Fruit fly (Drosophila melanogaster) whole organism, embryonic: ENCODE results near the gene CG31029.

Experiments used
- CG14441 ChIP-seq: fragments of 200-800 bp; sonication (Bioruptor generic); IDR thresholded peaks from 2 replicates; pipeline ENCODE4 v1.3.6; 2022; ENCODE audit warnings: missing biosample characterization, missing genetic modification characterization
- CG14860 ChIP-seq: fragments of 200-800 bp; sonication (Bioruptor generic); IDR thresholded peaks from 3 replicates; pipeline ENCODE4 v1.3.6; 2022; ENCODE audit warnings: missing biosample characterization, missing genetic modification characterization; ENCODE audit not compliant: partially characterized antibody
- CG16813 ChIP-seq: fragments of 200-800 bp; sonication (Bioruptor generic); IDR thresholded peaks from 3 replicates; pipeline ENCODE4 v1.3.6; 2022; ENCODE audit warnings: missing biosample characterization, missing genetic modification characterization; ENCODE audit not compliant: partially characterized antibody
- CG18262 ChIP-seq: fragments of 200-800 bp; optimal IDR thresholded peaks from 3 replicates; lab custom pipeline; 2019; ENCODE audit warnings: missing biosample characterization, mild to moderate bottlenecking, missing genetic modification characterization, moderate library complexity
- CG3407 ChIP-seq: fragments of 200-800 bp; sonication (Bioruptor generic); optimal IDR thresholded peaks from 2 replicates; lab custom pipeline; 2018; ENCODE audit warnings: missing biosample characterization, mild to moderate bottlenecking, missing genetic modification characterization
- CG4328 ChIP-seq: fragments of 200-800 bp; sonication (Bioruptor generic); optimal IDR thresholded peaks from 3 replicates; lab custom pipeline; 2017; ENCODE audit warnings: missing biosample characterization, missing genetic modification reagents, missing genetic modification characterization
- CG4424 ChIP-seq: fragments of 200-800 bp; sonication (Bioruptor generic); optimal IDR thresholded peaks from 3 replicates; lab custom pipeline; 2016; ENCODE audit warnings: missing biosample characterization, missing genetic modification characterization
- CG4730 ChIP-seq: fragments of 200-800 bp; sonication (Bioruptor generic); IDR thresholded peaks from 2 replicates; pipeline ENCODE4 v1.3.6; 2022; ENCODE audit warnings: missing biosample characterization, missing genetic modification characterization
- CG6654 ChIP-seq: fragments of 200-800 bp; sonication (Bioruptor generic); optimal IDR thresholded peaks from 2 replicates; lab custom pipeline; 2017; ENCODE audit warnings: missing biosample characterization, mild to moderate bottlenecking, missing genetic modification characterization
- CG6683 ChIP-seq: fragments of 200-800 bp; sonication (Bioruptor generic); optimal IDR thresholded peaks from 2 replicates; lab custom pipeline; 2017; ENCODE audit warnings: missing biosample characterization, mild to moderate bottlenecking, missing genetic modification characterization, missing genetic modification reagents
- CG7271 ChIP-seq: fragments of 200-800 bp; sonication (Bioruptor generic); optimal IDR thresholded peaks from 2 replicates; lab custom pipeline; 2018; ENCODE audit warnings: missing biosample characterization, mild to moderate bottlenecking, missing genetic modification characterization, moderate library complexity
- CG7745 ChIP-seq: fragments of 200-800 bp; sonication (Bioruptor generic); optimal IDR thresholded peaks from 2 replicates; lab custom pipeline; 2018; ENCODE audit warnings: missing biosample characterization, mild to moderate bottlenecking, missing genetic modification characterization, moderate library complexity
- CG7786 ChIP-seq: fragments of 200-800 bp; sonication (Bioruptor generic); optimal IDR thresholded peaks from 2 replicates; lab custom pipeline; 2016; ENCODE audit warnings: missing biosample characterization, missing genetic modification characterization
- CG7928 ChIP-seq: fragments of 200-800 bp; sonication (Bioruptor generic); optimal IDR thresholded peaks from 2 replicates; lab custom pipeline; 2017; ENCODE audit warnings: missing biosample characterization, mild to moderate bottlenecking, missing genetic modification characterization
- CG8290 ChIP-seq, 3 experiments: fragments of 200-800 bp; sonication (Bioruptor generic); optimal IDR thresholded peaks; 2 replicates each; lab custom pipeline; 2016 to 2019; ENCODE audit warnings: missing biosample characterization in 3 of 3, missing genetic modification characterization in 3 of 3, mild to moderate bottlenecking in 2 of 3, moderate library complexity in 1 of 3
- CHES-1-like ChIP-seq: fragments of 200-800 bp; sonication (Bioruptor generic); optimal IDR thresholded peaks from 2 replicates; lab custom pipeline; 2016; ENCODE audit warnings: missing biosample characterization, missing genetic modification characterization
- Dip2 ChIP-seq: fragments of 200-800 bp; sonication (Bioruptor generic); IDR thresholded peaks from 2 replicates; pipeline ENCODE4 v1.3.6; 2022; ENCODE audit warnings: missing biosample characterization, missing genetic modification characterization
- Dp ChIP-seq: fragments of 200-800 bp; sonication (Bioruptor generic); optimal IDR thresholded peaks from 2 replicates; lab custom pipeline; 2018; ENCODE audit warnings: missing biosample characterization, mild to moderate bottlenecking, missing genetic modification characterization, moderate library complexity
- Ets97D ChIP-seq: fragments of 200-800 bp; sonication (Bioruptor generic); optimal IDR thresholded peaks from 3 replicates; lab custom pipeline; 2016; ENCODE audit warnings: missing biosample characterization, missing genetic modification characterization
- HLHmδ ChIP-seq: fragments of 200-800 bp; sonication (Bioruptor generic); optimal IDR thresholded peaks from 2 replicates; lab custom pipeline; 2018; ENCODE audit warnings: missing biosample characterization, mild to moderate bottlenecking, missing genetic modification characterization, moderate library complexity
- NfI ChIP-seq: fragments of 200-800 bp; sonication (Bioruptor generic); optimal IDR thresholded peaks from 3 replicates; lab custom pipeline; 2018; ENCODE audit warnings: missing biosample characterization, mild to moderate bottlenecking, missing genetic modification characterization, moderate library complexity
- Poxn ChIP-seq: fragments of 200-800 bp; sonication (Bioruptor generic); IDR thresholded peaks from 2 replicates; pipeline ENCODE4 v1.3.6; 2022; ENCODE audit warnings: missing biosample characterization, missing genetic modification characterization
- Six4 ChIP-seq: fragments of 200-800 bp; sonication (Bioruptor generic); optimal IDR thresholded peaks from 2 replicates; lab custom pipeline; 2016; ENCODE audit warnings: missing biosample characterization, missing genetic modification characterization
- Sox102F ChIP-seq: fragments of 200-800 bp; sonication (Bioruptor generic); optimal IDR thresholded peaks from 2 replicates; lab custom pipeline; 2018; ENCODE audit warnings: missing biosample characterization, mild to moderate bottlenecking, missing genetic modification characterization, moderate library complexity
- Ssrp ChIP-seq: fragments of 200-800 bp; sonication (Bioruptor generic); optimal IDR thresholded peaks from 2 replicates; lab custom pipeline; 2018; ENCODE audit warnings: missing biosample characterization, mild to moderate bottlenecking, missing genetic modification characterization, moderate library complexity
- Vsx1 ChIP-seq: fragments of 200-800 bp; sonication (Bioruptor generic); optimal IDR thresholded peaks from 2 replicates; lab custom pipeline; 2017; ENCODE audit warnings: missing biosample characterization, mild to moderate bottlenecking, missing genetic modification characterization, missing genetic modification reagents
- bbx ChIP-seq: fragments of 200-800 bp; sonication (Bioruptor generic); IDR thresholded peaks from 2 replicates; pipeline ENCODE4 v1.3.6; 2022; ENCODE audit warnings: missing biosample characterization, missing genetic modification characterization; ENCODE audit not compliant: partially characterized antibody
- caup ChIP-seq: fragments of 200-800 bp; sonication (Bioruptor generic); optimal IDR thresholded peaks from 3 replicates; lab custom pipeline; 2017; ENCODE audit warnings: missing biosample characterization, mild to moderate bottlenecking, missing genetic modification characterization, moderate library complexity; ENCODE audit not compliant: severe bottlenecking
- dimm ChIP-seq: fragments of 200-800 bp; sonication (Bioruptor generic); IDR thresholded peaks from 2 replicates; pipeline ENCODE4 v1.3.6; 2022; ENCODE audit warnings: missing biosample characterization, missing genetic modification characterization
- dpn ChIP-seq, 2 experiments: fragments of 200-800 bp; sonication (Bioruptor generic); optimal IDR thresholded peaks; 3 replicates each; lab custom pipeline; 2016; ENCODE audit warnings: missing biosample characterization in 2 of 2, missing genetic modification characterization in 2 of 2
- fd64A ChIP-seq: fragments of 200-800 bp; sonication (Bioruptor generic); optimal IDR thresholded peaks from 3 replicates; lab custom pipeline; 2018; ENCODE audit warnings: missing biosample characterization, mild to moderate bottlenecking, missing genetic modification characterization
- gsb ChIP-seq: fragments of 200-800 bp; sonication (Bioruptor generic); IDR thresholded peaks from 2 replicates; pipeline ENCODE4 v1.3.6; 2022; ENCODE audit warnings: missing biosample characterization, missing genetic modification characterization
- h ChIP-seq: fragments of >200 bp; optimal IDR thresholded peaks from 2 replicates; lab custom pipeline; 2017
- jing ChIP-seq: fragments of 200-800 bp; sonication (Bioruptor generic); optimal IDR thresholded peaks from 2 replicates; lab custom pipeline; 2018; ENCODE audit warnings: missing biosample characterization, mild to moderate bottlenecking, missing genetic modification characterization
- lola ChIP-seq, 3 experiments: fragments of >200 bp in 2 of 3; fragments of 200-800 bp in 1 of 3; sonication (Bioruptor generic) in 1 of 3; optimal IDR thresholded peaks; 2 replicates each; lab custom pipeline; 2017 to 2019; ENCODE audit warnings: missing biosample characterization in 3 of 3, missing genetic modification characterization in 3 of 3, mild to moderate bottlenecking in 1 of 3, moderate library complexity in 1 of 3
- maf-S ChIP-seq: fragments of 200-800 bp; sonication (Bioruptor generic); optimal IDR thresholded peaks from 2 replicates; lab custom pipeline; 2016; ENCODE audit warnings: missing biosample characterization, missing genetic modification characterization
- nerfin-1 ChIP-seq: fragments of 200-800 bp; sonication (Bioruptor generic); optimal IDR thresholded peaks from 3 replicates; lab custom pipeline; 2019; ENCODE audit warnings: missing biosample characterization, mild to moderate bottlenecking, missing genetic modification characterization, moderate library complexity
- onecut ChIP-seq: fragments of 200-800 bp; sonication (Bioruptor generic); IDR thresholded peaks from 2 replicates; pipeline ENCODE4 v1.3.6; 2022; ENCODE audit warnings: missing biosample characterization, missing genetic modification characterization
- otp ChIP-seq: fragments of 200-800 bp; sonication (Bioruptor generic); IDR thresholded peaks from 3 replicates; pipeline ENCODE4, ENCODE4 v1.3.6; 2022; ENCODE audit warnings: missing biosample characterization, missing genetic modification characterization
- pan ChIP-seq, 4 experiments: fragments of >200 bp in 3 of 4; fragments of 200-800 bp in 1 of 4; sonication (Bioruptor generic) in 1 of 4; optimal IDR thresholded peaks in 3 of 4; IDR thresholded peaks in 1 of 4; 2 replicates each; pipeline versions ENCODE4 v1.3.6 to Lab custom; 2017 to 2022; ENCODE audit warnings: missing biosample characterization in 2 of 4, missing genetic modification characterization in 2 of 4, mixed read lengths in 1 of 4
- pros ChIP-seq: fragments of 200-800 bp; sonication (Bioruptor generic); optimal IDR thresholded peaks from 3 replicates; lab custom pipeline; 2019; ENCODE audit warnings: missing biosample characterization, mild to moderate bottlenecking, missing genetic modification characterization, moderate library complexity
- pum ChIP-seq: fragments of 200-800 bp; sonication (Bioruptor generic); optimal IDR thresholded peaks from 2 replicates; lab custom pipeline; 2016; ENCODE audit warnings: missing biosample characterization, missing genetic modification characterization
- run ChIP-seq: fragments of 200-800 bp; sonication (Bioruptor generic); optimal IDR thresholded peaks from 3 replicates; lab custom pipeline; 2018; ENCODE audit warnings: missing biosample characterization, mild to moderate bottlenecking, missing genetic modification characterization
- schlank ChIP-seq: fragments of 200-800 bp; sonication (Bioruptor generic); optimal IDR thresholded peaks from 2 replicates; lab custom pipeline; 2018; ENCODE audit warnings: missing biosample characterization, mild to moderate bottlenecking, missing genetic modification characterization
- slou ChIP-seq: fragments of 200-800 bp; sonication (Bioruptor generic); optimal IDR thresholded peaks from 3 replicates; lab custom pipeline; 2016; ENCODE audit warnings: missing biosample characterization, missing genetic modification characterization
- ssp ChIP-seq: fragments of 200-800 bp; sonication (Bioruptor generic); IDR thresholded peaks from 2 replicates; pipeline ENCODE4 v1.3.6; 2022; ENCODE audit warnings: missing biosample characterization, missing genetic modification characterization
- unpg ChIP-seq: fragments of 200-800 bp; sonication (Bioruptor generic); optimal IDR thresholded peaks from 3 replicates; lab custom pipeline; 2018; ENCODE audit warnings: missing biosample characterization, mild to moderate bottlenecking, missing genetic modification characterization, moderate library complexity

Gene CG31029

DNA sequence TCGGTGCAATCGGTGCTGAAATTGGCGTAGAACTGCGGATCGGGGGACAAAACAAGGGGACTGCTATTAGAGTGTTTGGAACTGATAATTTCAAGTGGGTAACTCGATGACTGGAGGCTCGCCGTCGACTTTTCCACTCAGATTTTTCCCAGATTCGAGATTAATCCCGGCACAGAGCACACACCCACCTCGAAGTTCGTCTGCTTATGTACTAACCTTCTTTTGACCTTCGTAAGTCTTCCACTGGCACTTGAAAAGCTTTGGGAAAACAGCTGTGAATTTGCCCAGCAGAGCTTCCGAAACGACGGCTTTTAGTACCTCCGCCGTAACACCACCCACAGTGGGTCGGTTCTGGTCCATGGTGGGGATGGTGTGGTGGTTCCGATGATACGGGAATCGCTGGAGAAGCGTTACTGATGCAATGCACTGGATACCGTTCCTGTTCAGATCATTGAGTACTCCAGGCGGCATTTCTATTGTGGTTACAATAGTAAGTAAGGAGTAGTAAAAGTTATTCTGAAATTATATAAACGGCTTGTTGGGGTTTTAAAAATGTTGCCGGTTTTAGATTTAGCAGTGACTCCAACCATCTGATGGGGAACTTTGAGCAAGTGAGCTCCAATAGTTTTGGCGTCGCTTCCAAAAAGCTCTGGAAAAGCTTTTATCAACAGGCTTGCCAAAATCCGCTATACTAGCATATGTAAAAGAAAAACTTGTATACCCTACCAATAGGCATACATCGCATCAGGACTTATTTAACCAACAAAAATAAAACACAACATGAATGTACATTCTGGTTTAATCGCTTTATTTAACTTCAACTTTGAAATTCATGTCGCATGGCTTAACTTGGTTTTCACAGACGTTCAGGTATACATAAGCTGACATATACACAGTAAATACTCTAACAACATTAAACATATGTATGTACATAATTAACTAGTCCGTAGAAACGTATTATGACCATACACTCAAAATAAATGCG lies 2.2 kb upstream of the CG31029 start, which contains the start of gene Tpi (continued):
- TF ChIP-seq pan (optimal IDR thresholded peaks at IDR 0.05; lab: Kevin White, UChicago) (no peak), pan (GFP tag; optimal IDR thresholded peaks at IDR 0.05 in 1 of 2, IDR thresholded peaks at IDR 0.05 in 1 of 2) (peak in 1 of 2 experiments; percentile 28), schlank (tag; lab: Kevin White, UChicago) (no peak), CHES-1-like (GFP tag; lab: Kevin White, UChicago) (peak; percentile 17), dimm (GFP tag; lab: Robert Waterston, UW) (no peak), CG18262 (tag; lab: Kevin White, UChicago) (no peak), nerfin-1 (no peak), fd64A (GFP tag; lab: Kevin White, UChicago) (no peak), otp (no peak), CG7745 (tag; lab: Kevin White, UChicago) (no peak), pum (GFP tag; lab: Kevin White, UChicago) (no peak), Six4 (GFP tag; lab: Kevin White, UChicago) (no peak), slou (GFP tag; lab: Kevin White, UChicago) (no peak), CG4730 (GFP tag; lab: Robert Waterston, UW) (no peak), HLHmδ (GFP tag; lab: Kevin White, UChicago) (no peak), CG8290 (GFP tag; optimal IDR thresholded peaks at IDR 0.05; lab: Kevin White, UChicago) (no peak), CG8290 (tag; optimal IDR thresholded peaks at IDR 0.05; lab: Kevin White, UChicago) (peak in 1 of 2 experiments; percentile 71), NfI (GFP tag; lab: Kevin White, UChicago) (peak; percentile 35), CG6683 (GFP tag; lab: Kevin White, UChicago) (no peak), Sox102F (GFP tag; lab: Kevin White, UChicago) (peak; percentile 50), onecut (GFP tag; lab: Robert Waterston, UW) (no peak), bbx (no peak; the same call in 1 of the 2 replicates), CG14441 (GFP tag; lab: Robert Waterston, UW) (no peak), h (lab: Kevin White, UChicago) (no peak), gsb (GFP tag; lab: Robert Waterston, UW) (no peak), Poxn (GFP tag; lab: Robert Waterston, UW) (no peak), CG16813 (no peak), dpn (GFP tag; optimal IDR thresholded peaks at IDR 0.05; lab: Kevin White, UChicago) (peak in 1 of 2 experiments; percentile 9), CG4424 (GFP tag; lab: Kevin White, UChicago) (no peak), ssp (GFP tag; lab: Robert Waterston, UW) (no peak), CG6654 (peak; percentile 90), Vsx1 (no peak), jing (GFP tag; lab: Kevin White, UChicago) (no peak), CG7786 (GFP tag; lab: Kevin White, UChicago) (peak; percentile 32), CG4328 (no peak), unpg (GFP tag; lab: Kevin White, UChicago) (peak; percentile 62), Dp (GFP tag; lab: Kevin White, UChicago) (peak; percentile 41), lola (GFP tag; optimal IDR thresholded peaks at IDR 0.05; lab: Kevin White, UChicago) (no peak), maf-S (no peak), run (tag; lab: Kevin White, UChicago) (no peak), CG7271 (tag; lab: Kevin White, UChicago) (no peak), CG3407 (GFP tag; lab: Kevin White, UChicago) (no peak), Ssrp (tag; lab: Kevin White, UChicago) (no peak), pros (GFP tag; lab: Kevin White, UChicago) (no peak), Ets97D (peak; percentile 6), CG14860 (GFP tag; lab: Robert Waterston, UW) (no peak), Dip2 (GFP tag; lab: Robert Waterston, UW) (no peak), CG7928 (no peak), caup (GFP tag; lab: Kevin White, UChicago) (no peak)
